Fruit fly (Drosophila melanogaster): ENCODE data around the gene Doc1.
A peak's percentile ranks its signal among the peaks of the same experiment; 100 is the strongest.

The Doc1 gene

dm6 chr3L:9024741-9025140, 16.4 kb upstream of the Doc1 start:
- TF ChIP-seq net (GFP tag; optimal IDR thresholded peaks at IDR 0.05) (no peak), fkh (GFP tag; optimal IDR thresholded peaks at IDR 0.05) (peak; percentile 76)

dm6 chr3L:9025178-9025577, 16.0 kb upstream of the Doc1 start:
- no peak for TF ChIP-seq CG6854 (GFP tag; optimal IDR thresholded peaks at IDR 0.05)
- no peak for TF ChIP-seq Hr38 (GFP tag; optimal IDR thresholded peaks at IDR 0.05)
- TF ChIP-seq Lpt (GFP tag; optimal IDR thresholded peaks at IDR 0.05) = no peak
- no peak for TF ChIP-seq CG3919 (GFP tag; optimal IDR thresholded peaks at IDR 0.05)
- no peak for TF ChIP-seq svp (GFP tag)
- no peak for TF ChIP-seq CG34406 (GFP tag; optimal IDR thresholded peaks at IDR 0.05)

- TF ChIP-seq dsx (GFP tag; optimal IDR thresholded peaks at IDR 0.05; ENCODE audit: poor library complexity, severe bottlenecking) (peak; percentile 5), CG3919 (GFP tag; optimal IDR thresholded peaks at IDR 0.05) (peak; percentile 33), CG3032 (tag; optimal IDR thresholded peaks at IDR 0.05) (peak; percentile 10), CG32006 (GFP tag; optimal IDR thresholded peaks at IDR 0.05) (peak; percentile 4), achi (GFP tag; optimal IDR thresholded peaks at IDR 0.05) (no peak), CG6854 (GFP tag; optimal IDR thresholded peaks at IDR 0.05) (no peak), Sox15 (GFP tag; optimal IDR thresholded peaks at IDR 0.05) (no peak), CG6163 (GFP tag; IDR thresholded peaks at IDR 0.05) (peak; percentile 55; the same call in 2 of the 3 replicates), pdm3 (GFP tag; optimal IDR thresholded peaks at IDR 0.05) (peak; percentile 16), CG10669 (GFP tag; optimal IDR thresholded peaks at IDR 0.05) (peak; percentile 11), acj6 (GFP tag; optimal IDR thresholded peaks at IDR 0.05) (peak; percentile 8), Eip75B (GFP tag; optimal IDR thresholded peaks at IDR 0.05) (peak; percentile 13), Ets96B (tag; optimal IDR thresholded peaks at IDR 0.05) (peak; percentile 15), Hr38 (GFP tag; optimal IDR thresholded peaks at IDR 0.05) (no peak), dac (GFP tag; optimal IDR thresholded peaks at IDR 0.05) (no peak), CG10631 (GFP tag; optimal IDR thresholded peaks at IDR 0.05) (peak; percentile 11), CG31627 (GFP tag; optimal IDR thresholded peaks at IDR 0.05) (no peak), lz (GFP tag; optimal IDR thresholded peaks at IDR 0.05) (no peak), CG6276 (GFP tag; optimal IDR thresholded peaks at IDR 0.05) (no peak), Eip78C (GFP tag) (peak; percentile 82), fkh (GFP tag; optimal IDR thresholded peaks at IDR 0.05) (no peak), OdsH (GFP tag; optimal IDR thresholded peaks at IDR 0.05) (peak; percentile 22), ss (GFP tag; optimal IDR thresholded peaks at IDR 0.05) (peak in 1 of 2 experiments; percentile 31), CG11902 (GFP tag; optimal IDR thresholded peaks at IDR 0.05) (no peak)
Measured at dm6 chr3L:9025680-9026079, 15.5 kb upstream of the Doc1 start.

dm6 chr3L:9026568-9026967, 14.6 kb upstream of the Doc1 start:
- TF ChIP-seq CG6854 (GFP tag; optimal IDR thresholded peaks at IDR 0.05) = no peak
- TF ChIP-seq Sox102F (GFP tag; optimal IDR thresholded peaks at IDR 0.05) = peak; percentile 10
- TF ChIP-seq svp (GFP tag) = peak; percentile 46
- no peak for TF ChIP-seq achi (GFP tag; optimal IDR thresholded peaks at IDR 0.05)
- TF ChIP-seq esn (GFP tag; optimal IDR thresholded peaks at IDR 0.05) = peak; percentile 7
- TF ChIP-seq CG11902 (GFP tag; optimal IDR thresholded peaks at IDR 0.05) = no peak
- no peak for TF ChIP-seq CG8319 (GFP tag; optimal IDR thresholded peaks at IDR 0.05)
- no peak for TF ChIP-seq CG9139 (GFP tag; optimal IDR thresholded peaks at IDR 0.05)
- no peak for TF ChIP-seq CG8119 (GFP tag; IDR thresholded peaks at IDR 0.05)
- TF ChIP-seq Met (GFP tag; optimal IDR thresholded peaks at IDR 0.05) = no peak
- TF ChIP-seq Eip78C (GFP tag) = peak; percentile 28

- TF ChIP-seq fkh (GFP tag; optimal IDR thresholded peaks at IDR 0.05) (peak; percentile 40), CG11762 (GFP tag; optimal IDR thresholded peaks at IDR 0.05; ENCODE audit: insufficient read depth) (no peak), OdsH (GFP tag; optimal IDR thresholded peaks at IDR 0.05) (no peak)
Measured at dm6 chr3L:9027122-9027696, 14.0 kb upstream of the Doc1 start.

Data from whole organism, prepupa.